Worm (Caenorhabditis elegans) whole organism, L1 larva: ENCODE measurements around the gene C18A11.3.
A peak's percentile ranks its signal among the peaks of the same experiment; 100 is the strongest.

Experiments used
- C16A3.4 ChIP-seq: fragments of 150-350 bp; optimal IDR thresholded peaks from 2 replicates; lab custom pipeline; 2014; ENCODE audit warnings: missing biosample characterization, missing genetic modification characterization
- C34B4.2 ChIP-seq: sonication (generic microtip); optimal IDR thresholded peaks from 2 replicates; lab custom pipeline; 2017; ENCODE audit warnings: mild to moderate bottlenecking, missing genetic modification characterization, missing compliant biosample characterization
- blmp-1 ChIP-seq: fragments of 150-350 bp; optimal IDR thresholded peaks from 2 replicates; lab custom pipeline; 2014; ENCODE audit warnings: missing biosample characterization, missing genetic modification characterization
- ceh-63 ChIP-seq: fragments of 200-800 bp; sonication (Bioruptor generic); optimal IDR thresholded peaks from 2 replicates; lab custom pipeline; 2018; ENCODE audit warnings: mild to moderate bottlenecking, missing genetic modification characterization, missing compliant biosample characterization
- ceh-82 ChIP-seq, 3 experiments: fragments of 150-350 bp in 1 of 3; sonication (generic microtip) in 2 of 3; optimal IDR thresholded peaks; 2 replicates each; lab custom pipeline; 2014 to 2017; ENCODE audit warnings: missing biosample characterization in 3 of 3, missing genetic modification characterization in 3 of 3
- dpl-1 ChIP-seq, 3 experiments: fragments of 150-350 bp in 2 of 3; sonication (generic microtip) in 1 of 3; optimal IDR thresholded peaks; 2 replicates each; lab custom pipeline; 2014 to 2017; ENCODE audit warnings: missing biosample characterization in 3 of 3, missing genetic modification characterization in 3 of 3, missing genetic modification reagents in 3 of 3
- dsc-1 ChIP-seq: sonication (generic microtip); optimal IDR thresholded peaks from 2 replicates; lab custom pipeline; 2016; ENCODE audit warnings: mild to moderate bottlenecking, missing genetic modification characterization, missing compliant biosample characterization
- efl-1 ChIP-seq, 4 experiments: fragments of 150-350 bp; optimal IDR thresholded peaks in 3 of 4; peaks in 1 of 4; 1 replicate in 1 of 4; 2 replicates in 3 of 4; lab custom pipeline; 2014; ENCODE audit warnings: missing biosample characterization in 2 of 4, missing genetic modification characterization in 2 of 4, missing genetic modification reagents in 2 of 4
- egl-13 ChIP-seq: sonication (generic microtip); optimal IDR thresholded peaks from 2 replicates; lab custom pipeline; 2016; ENCODE audit warnings: missing genotype, missing genetic modification reagents, missing genetic modification characterization, missing compliant biosample characterization
- egl-27 ChIP-seq, 2 experiments: fragments of 150-350 bp in 1 of 2; sonication (generic microtip); optimal IDR thresholded peaks; 3 replicates each; lab custom pipeline; 2017 to 2018; ENCODE audit warnings: missing biosample characterization in 2 of 2, missing genetic modification characterization in 2 of 2, missing genetic modification reagents in 2 of 2
- elt-2 ChIP-seq: sonication (generic microtip); optimal IDR thresholded peaks from 2 replicates; lab custom pipeline; 2016; ENCODE audit warnings: missing genetic modification characterization, mild to moderate bottlenecking, inconsistent platforms, missing compliant biosample characterization, missing genetic modification reagents
- elt-3 ChIP-seq, 6 experiments: fragments of 150-350 bp in 1 of 6; sonication (generic microtip); optimal IDR thresholded peaks; 2 replicates each; lab custom pipeline; 2017 to 2018; ENCODE audit warnings: missing biosample characterization in 6 of 6, missing genetic modification characterization in 6 of 6, inconsistent platforms in 1 of 6
- fkh-10 ChIP-seq: sonication (generic microtip); optimal IDR thresholded peaks from 2 replicates; lab custom pipeline; 2017; ENCODE audit warnings: missing biosample characterization, missing genetic modification reagents, missing genetic modification characterization
- fkh-8 ChIP-seq: sonication (generic microtip); optimal IDR thresholded peaks from 2 replicates; lab custom pipeline; 2016; ENCODE audit warnings: mild to moderate bottlenecking, missing genetic modification characterization, missing compliant biosample characterization
- grh-1 ChIP-seq: fragments of 200-800 bp; sonication (Bioruptor generic); IDR thresholded peaks from 2 replicates; pipeline ENCODE4 v1.3.6; 2022; ENCODE audit warnings: missing genetic modification reagents, missing genetic modification characterization, missing compliant biosample characterization
- hlh-4 ChIP-seq: sonication (generic microtip); optimal IDR thresholded peaks from 2 replicates; lab custom pipeline; 2016; ENCODE audit warnings: mild to moderate bottlenecking, missing genetic modification characterization, missing compliant biosample characterization
- hpl-2 ChIP-seq: fragments of 150-350 bp; optimal IDR thresholded peaks from 2 replicates; lab custom pipeline; 2014; ENCODE audit warnings: missing biosample characterization, missing genetic modification reagents, missing genetic modification characterization
- irx-1 ChIP-seq: sonication (generic microtip); optimal IDR thresholded peaks from 2 replicates; lab custom pipeline; 2016; ENCODE audit warnings: missing genetic modification characterization, missing compliant biosample characterization
- jun-1 ChIP-seq: fragments of 150-350 bp; optimal IDR thresholded peaks from 2 replicates; lab custom pipeline; 2014; ENCODE audit warnings: missing biosample characterization, missing genetic modification reagents, missing genetic modification characterization
- lin-14 ChIP-seq: fragments of 200-800 bp; sonication (Bioruptor generic); optimal IDR thresholded peaks from 2 replicates; lab custom pipeline; 2018; ENCODE audit warnings: mild to moderate bottlenecking, missing genetic modification characterization, moderate library complexity, missing compliant biosample characterization
- lin-15B ChIP-seq: fragments of 150-350 bp; sonication (generic microtip); optimal IDR thresholded peaks from 3 replicates; lab custom pipeline; 2014; ENCODE audit warnings: missing biosample characterization, missing genetic modification characterization
- lin-35 ChIP-seq, 2 experiments: fragments of 150-350 bp; optimal IDR thresholded peaks; 2 replicates each; lab custom pipeline; 2014; ENCODE audit warnings: missing biosample characterization in 2 of 2, missing genetic modification characterization in 2 of 2, missing genetic modification reagents in 2 of 2
- mep-1 ChIP-seq: fragments of 150-350 bp; optimal IDR thresholded peaks from 2 replicates; lab custom pipeline; 2014; ENCODE audit warnings: missing biosample characterization, missing genetic modification characterization
- nhr-28 ChIP-seq: fragments of 150-350 bp; optimal IDR thresholded peaks from 2 replicates; lab custom pipeline; 2014; ENCODE audit warnings: missing biosample characterization, missing genetic modification characterization
- nhr-47 ChIP-seq: sonication (generic microtip); optimal IDR thresholded peaks from 2 replicates; lab custom pipeline; 2016; ENCODE audit warnings: mild to moderate bottlenecking, missing genetic modification characterization, moderate library complexity, missing compliant biosample characterization
- nhr-71 ChIP-seq: sonication (generic microtip); optimal IDR thresholded peaks from 2 replicates; lab custom pipeline; 2016; ENCODE audit warnings: mild to moderate bottlenecking, missing genetic modification characterization, moderate library complexity, missing compliant biosample characterization
- nhr-77 ChIP-seq: fragments of 150-350 bp; optimal IDR thresholded peaks from 2 replicates; lab custom pipeline; 2014; ENCODE audit warnings: missing biosample characterization, missing genetic modification characterization
- nhr-85 ChIP-seq: sonication (generic microtip); peaks from one replicate; lab custom pipeline; 2016; ENCODE audit warnings: missing genetic modification characterization, inconsistent platforms, missing compliant biosample characterization
- nhr-90 ChIP-seq: sonication (generic microtip); optimal IDR thresholded peaks from 2 replicates; lab custom pipeline; 2016; ENCODE audit warnings: mild to moderate bottlenecking, missing genetic modification characterization, missing compliant biosample characterization; ENCODE audit not compliant: poor library complexity
- pag-3 ChIP-seq: sonication (generic microtip); optimal IDR thresholded peaks from 2 replicates; lab custom pipeline; 2017; ENCODE audit warnings: missing genetic modification characterization, mild to moderate bottlenecking, missing compliant biosample characterization, antibody characterized with exemption, borderline replicate concordance; ENCODE audit not compliant: insufficient read depth
- rnt-1 ChIP-seq: sonication (generic microtip); optimal IDR thresholded peaks from 2 replicates; lab custom pipeline; 2016; ENCODE audit warnings: mild to moderate bottlenecking, missing genetic modification characterization, moderate library complexity, missing compliant biosample characterization
- skn-1 ChIP-seq: fragments of 150-350 bp; optimal IDR thresholded peaks from 2 replicates; lab custom pipeline; 2014; ENCODE audit warnings: missing biosample characterization, missing genetic modification characterization
- snu-23 ChIP-seq: sonication (generic microtip); optimal IDR thresholded peaks from 2 replicates; lab custom pipeline; 2016; ENCODE audit warnings: missing genetic modification characterization, missing compliant biosample characterization
- sup-37 ChIP-seq: fragments of 200-800 bp; sonication (Bioruptor generic); optimal IDR thresholded peaks from 2 replicates; lab custom pipeline; 2018; ENCODE audit warnings: mild to moderate bottlenecking, missing genetic modification characterization, missing compliant biosample characterization
- unc-130 ChIP-seq: fragments of 150-350 bp; optimal IDR thresholded peaks from 2 replicates; lab custom pipeline; 2017; ENCODE audit warnings: missing biosample characterization, missing genetic modification characterization, inconsistent platforms
- xbp-1 ChIP-seq: sonication (generic microtip); optimal IDR thresholded peaks from 2 replicates; lab custom pipeline; 2016; ENCODE audit warnings: missing genetic modification characterization, missing compliant biosample characterization
- zip-4 ChIP-seq: fragments of 200-800 bp; sonication (Bioruptor generic); optimal IDR thresholded peaks from 2 replicates; lab custom pipeline; 2018; ENCODE audit warnings: mild to moderate bottlenecking, missing genetic modification characterization, moderate library complexity, missing compliant biosample characterization
- ztf-11 ChIP-seq, 2 experiments: sonication (generic microtip); optimal IDR thresholded peaks; 2 replicates each; lab custom pipeline; 2016 to 2017; ENCODE audit warnings: missing genetic modification characterization in 2 of 2, missing biosample characterization in 1 of 2, missing compliant biosample characterization in 1 of 2

The C18A11.3 gene

ce11 chrX:8083919-8084318 lies 23.0 kb downstream of the C18A11.3 start, which contains the start of gene K07E3.4 (continued):
- TF ChIP-seq nhr-47 (tag; lab: Kevin White, UChicago): peak; percentile 58
- peak; percentile 4 for TF ChIP-seq zip-4
- TF ChIP-seq blmp-1 (tag; lab: Kevin White, UChicago): peak; percentile 87
- no peak for TF ChIP-seq hlh-4 (tag; lab: Kevin White, UChicago)
- peak; percentile 98 for TF ChIP-seq nhr-85 (tag; lab: Kevin White, UChicago)
- TF ChIP-seq C16A3.4 (tag; lab: Kevin White, UChicago): peak; percentile 24
- TF ChIP-seq irx-1 (tag; lab: Kevin White, UChicago): peak; percentile 38
- TF ChIP-seq lin-35 (GFP tag; optimal IDR thresholded peaks at IDR 0.05; lab: Kevin White, UChicago): peak; percentile 10 to 76
- no peak for TF ChIP-seq dsc-1 (tag; lab: Kevin White, UChicago)

- TF ChIP-seq hpl-2 (GFP tag; lab: Kevin White, UChicago) (no peak), grh-1 (GFP tag; lab: Robert Waterston, UW) (0 out of 2 replicates have a peak, but pooled peaks have one; percentile 8)
Measured at ce11 chrX:8084669-8085068, 23.7 kb downstream of the C18A11.3 start.

DNA sequence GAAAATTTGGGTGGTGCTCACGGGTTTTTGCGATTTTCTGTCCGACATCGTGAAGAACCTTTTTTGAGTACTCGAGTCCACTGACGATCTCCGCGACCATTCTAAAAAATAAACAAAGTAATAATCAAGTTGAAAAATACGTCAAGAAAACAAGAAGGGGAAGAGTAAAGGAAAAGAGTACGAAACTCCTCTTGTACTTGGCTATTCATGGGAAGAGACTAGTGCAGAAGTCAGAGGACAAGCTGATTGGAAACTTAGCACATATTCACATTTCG lies 25.5 kb downstream of the C18A11.3 start, which contains the start of gene dao-3:
TSS of gene dao-3 (minus strand) at position 101 of the 275 bp plus-strand sequence.
- TF ChIP-seq snu-23 (no peak), ceh-82 (tag; optimal IDR thresholded peaks at IDR 0.05; lab: Kevin White, UChicago) (no peak), nhr-77 (no peak), C34B4.2 (no peak), lin-15B (tag; lab: Kevin White, UChicago) (no peak), ztf-11 (tag; optimal IDR thresholded peaks at IDR 0.05; lab: Kevin White, UChicago) (no peak), lin-14 (GFP tag; lab: Kevin White, UChicago) (no peak)
- TF ChIP-seq, all 84 proteins: peak for 0

ce11 chrX:8086725-8087641 lies 26.1 kb downstream of the C18A11.3 start:
- TF ChIP-seq nhr-71 (tag; lab: Kevin White, UChicago): peak; percentile 12
- no peak for TF ChIP-seq sup-37 (GFP tag; lab: Kevin White, UChicago)
- peak; percentile 53 for TF ChIP-seq nhr-85 (tag; lab: Kevin White, UChicago)

ce11 chrX:8088474-8088873 lies 27.6 kb downstream of the C18A11.3 start, which contains the start of gene vem-1:
TSS of gene vem-1 (minus strand) at chrX:8088574.
- no peak for TF ChIP-seq unc-130 (tag; lab: Kevin White, UChicago)
- peak; percentile 15 for TF ChIP-seq nhr-85 (tag; lab: Kevin White, UChicago)
- no peak for TF ChIP-seq nhr-90

ce11 chrX:8089266-8089909 lies 28.5 kb downstream of the C18A11.3 start:
- TF ChIP-seq xbp-1 (tag; lab: Kevin White, UChicago): no peak
- peak; percentile 44 for TF ChIP-seq blmp-1 (tag; lab: Kevin White, UChicago)
- peak in 1 of 3 experiments; percentile 2 for TF ChIP-seq dpl-1 (GFP tag; optimal IDR thresholded peaks at IDR 0.05; lab: Kevin White, UChicago)
- TF ChIP-seq jun-1: peak; percentile 10
- TF ChIP-seq rnt-1 (tag; lab: Kevin White, UChicago): peak; percentile 22
- TF ChIP-seq grh-1 (GFP tag; lab: Robert Waterston, UW): peak; percentile 17; the same call in 1 of the 2 replicates
- peak in 2 of 6 experiments; percentile 4 to 78 for TF ChIP-seq elt-3 (tag; optimal IDR thresholded peaks at IDR 0.05; lab: Kevin White, UChicago)
- TF ChIP-seq mep-1 (tag; lab: Kevin White, UChicago): peak; percentile 65
- no peak for TF ChIP-seq nhr-28 (tag; lab: Kevin White, UChicago)
- TF ChIP-seq lin-35 (GFP tag; optimal IDR thresholded peaks at IDR 0.05; lab: Kevin White, UChicago): peak in 1 of 2 experiments; percentile 15
- peak; percentile 23 for TF ChIP-seq nhr-71 (tag; lab: Kevin White, UChicago)
- TF ChIP-seq fkh-8: no peak
- no peak for TF ChIP-seq pag-3 (tag; lab: Kevin White, UChicago)
- TF ChIP-seq egl-13 (tag; lab: Kevin White, UChicago): no peak
- no peak for TF ChIP-seq unc-130 (tag; lab: Kevin White, UChicago)
- TF ChIP-seq egl-27 (tag; optimal IDR thresholded peaks at IDR 0.05; lab: Kevin White, UChicago): no peak
- peak; percentile 16 for TF ChIP-seq elt-2 (tag; lab: Kevin White, UChicago)
- TF ChIP-seq efl-1 (optimal IDR thresholded peaks at IDR 0.05; lab: Kevin White, UChicago): no peak
- TF ChIP-seq efl-1 (GFP tag; optimal IDR thresholded peaks at IDR 0.05 in 1 of 2; lab: Kevin White, UChicago): peak; percentile 12 to 69
- TF ChIP-seq fkh-10 (GFP tag; lab: Kevin White, UChicago): no peak
- no peak for TF ChIP-seq skn-1 (tag; lab: Kevin White, UChicago)
- no peak for TF ChIP-seq ceh-63
